Worm (Caenorhabditis elegans): ENCODE results near the gene vha-15.

DNA sequence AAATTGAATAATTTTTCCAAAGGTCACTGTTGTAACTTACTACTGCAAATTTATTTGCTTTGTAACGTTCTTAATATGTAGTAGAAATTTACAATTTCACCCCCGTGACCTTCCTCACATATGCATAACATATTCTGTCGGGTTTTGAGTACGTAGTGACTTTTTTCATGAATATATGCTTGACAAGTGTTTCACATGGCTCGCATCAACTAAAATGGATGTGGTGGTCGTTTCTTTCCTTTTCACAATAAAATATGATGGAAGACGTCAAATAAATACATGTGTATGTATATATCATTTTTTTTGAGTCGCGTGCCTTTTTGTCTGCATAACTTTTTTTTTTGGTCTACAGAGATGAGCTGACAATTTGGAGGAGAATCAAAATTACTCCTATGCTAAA, 28.7 kb downstream of the vha-15 start:
- TF ChIP-seq him-1 (tag; optimal IDR thresholded peaks at IDR 0.05) (no peak), dao-5 (tag; optimal IDR thresholded peaks at IDR 0.05) (no peak), W03F9.2 (tag; optimal IDR thresholded peaks at IDR 0.05) (no peak)

Data from whole organism, L4/young adult.